Fruit fly (Drosophila melanogaster) whole organism, pupa: ENCODE measurements around the gene Nedd8.

Source experiments
- CG10348 ChIP-seq: fragments of 200-800 bp; sonication (Bioruptor generic); IDR thresholded peaks from 2 replicates; pipeline ENCODE4 v1.3.6; 2022; ENCODE audit warnings: missing biosample characterization, missing genetic modification characterization
- CG12605 ChIP-seq: fragments of 200-800 bp; sonication (Bioruptor generic); IDR thresholded peaks from 2 replicates; pipeline ENCODE4 v1.3.6; 2022; ENCODE audit warnings: missing biosample characterization, missing genetic modification characterization
- CG13204 ChIP-seq: fragments of 200-800 bp; sonication (Bioruptor generic); optimal IDR thresholded peaks from 2 replicates; lab custom pipeline; 2018; ENCODE audit warnings: missing biosample characterization, mild to moderate bottlenecking, missing genetic modification characterization, moderate library complexity
- CG14655 ChIP-seq: fragments of 200-800 bp; sonication (Bioruptor generic); optimal IDR thresholded peaks from 3 replicates; lab custom pipeline; 2017; ENCODE audit warnings: mild to moderate bottlenecking, missing biosample characterization, missing genetic modification reagents, missing genetic modification characterization
- CG15710 ChIP-seq: fragments of 200-800 bp; sonication (Bioruptor generic); optimal IDR thresholded peaks from 2 replicates; lab custom pipeline; 2018; ENCODE audit warnings: missing biosample characterization, mild to moderate bottlenecking, missing genetic modification characterization, moderate library complexity
- CG17806 ChIP-seq: fragments of 200-800 bp; sonication (Bioruptor generic); optimal IDR thresholded peaks from 2 replicates; lab custom pipeline; 2018; ENCODE audit warnings: missing biosample characterization, mild to moderate bottlenecking, missing genetic modification characterization, moderate library complexity
- CG32121 ChIP-seq: fragments of 200-800 bp; sonication (Bioruptor generic); IDR thresholded peaks from 2 replicates; pipeline ENCODE4 v1.3.6; 2022; ENCODE audit warnings: missing biosample characterization, missing genetic modification characterization
- CG34367 ChIP-seq: fragments of 200-800 bp; sonication (Bioruptor generic); optimal IDR thresholded peaks from 2 replicates; lab custom pipeline; 2018; ENCODE audit warnings: missing biosample characterization, mild to moderate bottlenecking, missing genetic modification characterization
- CG4496 ChIP-seq: fragments of 200-800 bp; sonication (Bioruptor generic); IDR thresholded peaks from 3 replicates; pipeline ENCODE4 v1.3.6; 2022; ENCODE audit warnings: missing biosample characterization, missing genetic modification characterization
- CG8159 ChIP-seq: fragments of 200-800 bp; sonication (Bioruptor generic); optimal IDR thresholded peaks from 3 replicates; lab custom pipeline; 2018; ENCODE audit warnings: missing biosample characterization, mild to moderate bottlenecking, missing genetic modification characterization, moderate library complexity
- CG8301 ChIP-seq: fragments of 200-800 bp; sonication (Bioruptor generic); optimal IDR thresholded peaks from 2 replicates; lab custom pipeline; 2018; ENCODE audit warnings: missing biosample characterization, mild to moderate bottlenecking, missing genetic modification characterization
- CG9948 ChIP-seq: fragments of 200-800 bp; sonication (Bioruptor generic); optimal IDR thresholded peaks from 2 replicates; lab custom pipeline; 2018; ENCODE audit warnings: missing biosample characterization, mild to moderate bottlenecking, missing genetic modification characterization, moderate library complexity
- D1 ChIP-seq: fragments of 200-800 bp; sonication (Bioruptor generic); optimal IDR thresholded peaks from 2 replicates; lab custom pipeline; 2018; ENCODE audit warnings: missing biosample characterization, mild to moderate bottlenecking, missing genetic modification characterization, moderate library complexity
- EcR ChIP-seq: fragments of 200-800 bp; sonication (Bioruptor generic); optimal IDR thresholded peaks from 3 replicates; lab custom pipeline; 2019; ENCODE audit warnings: missing biosample characterization, missing genetic modification characterization, mild to moderate bottlenecking, moderate library complexity, missing genetic modification reagents
- Ets98B ChIP-seq: fragments of 200-800 bp; sonication (Bioruptor generic); IDR thresholded peaks from 2 replicates; pipeline ENCODE4 v1.3.6; 2022; ENCODE audit warnings: missing biosample characterization, missing genetic modification characterization
- Pif1A ChIP-seq: fragments of 200-800 bp; sonication (Bioruptor generic); optimal IDR thresholded peaks from 3 replicates; lab custom pipeline; 2016; ENCODE audit warnings: missing biosample characterization, missing genetic modification characterization
- Pif1B ChIP-seq: fragments of 200-800 bp; sonication (Bioruptor generic); optimal IDR thresholded peaks from 3 replicates; lab custom pipeline; 2016; ENCODE audit warnings: missing biosample characterization, missing genetic modification characterization
- Snoo ChIP-seq: fragments of 200-800 bp; sonication (Bioruptor generic); optimal IDR thresholded peaks from 3 replicates; lab custom pipeline; 2017; ENCODE audit warnings: missing biosample characterization, mild to moderate bottlenecking, missing genetic modification characterization, inconsistent platforms
- fd96Ca ChIP-seq: fragments of 200-800 bp; sonication (Bioruptor generic); IDR thresholded peaks from 3 replicates; pipeline ENCODE4 v1.3.6; 2022; ENCODE audit warnings: missing biosample characterization, missing genetic modification characterization
- gl ChIP-seq: fragments of 200-800 bp; sonication (Bioruptor generic); optimal IDR thresholded peaks from 2 replicates; lab custom pipeline; 2018; ENCODE audit warnings: missing biosample characterization, mild to moderate bottlenecking, missing genetic modification characterization
- rn ChIP-seq: fragments of 200-800 bp; sonication (Bioruptor generic); IDR thresholded peaks from 2 replicates; pipeline ENCODE4 v1.3.6; 2022; ENCODE audit warnings: missing biosample characterization, missing genetic modification characterization

Gene Nedd8

DNA sequence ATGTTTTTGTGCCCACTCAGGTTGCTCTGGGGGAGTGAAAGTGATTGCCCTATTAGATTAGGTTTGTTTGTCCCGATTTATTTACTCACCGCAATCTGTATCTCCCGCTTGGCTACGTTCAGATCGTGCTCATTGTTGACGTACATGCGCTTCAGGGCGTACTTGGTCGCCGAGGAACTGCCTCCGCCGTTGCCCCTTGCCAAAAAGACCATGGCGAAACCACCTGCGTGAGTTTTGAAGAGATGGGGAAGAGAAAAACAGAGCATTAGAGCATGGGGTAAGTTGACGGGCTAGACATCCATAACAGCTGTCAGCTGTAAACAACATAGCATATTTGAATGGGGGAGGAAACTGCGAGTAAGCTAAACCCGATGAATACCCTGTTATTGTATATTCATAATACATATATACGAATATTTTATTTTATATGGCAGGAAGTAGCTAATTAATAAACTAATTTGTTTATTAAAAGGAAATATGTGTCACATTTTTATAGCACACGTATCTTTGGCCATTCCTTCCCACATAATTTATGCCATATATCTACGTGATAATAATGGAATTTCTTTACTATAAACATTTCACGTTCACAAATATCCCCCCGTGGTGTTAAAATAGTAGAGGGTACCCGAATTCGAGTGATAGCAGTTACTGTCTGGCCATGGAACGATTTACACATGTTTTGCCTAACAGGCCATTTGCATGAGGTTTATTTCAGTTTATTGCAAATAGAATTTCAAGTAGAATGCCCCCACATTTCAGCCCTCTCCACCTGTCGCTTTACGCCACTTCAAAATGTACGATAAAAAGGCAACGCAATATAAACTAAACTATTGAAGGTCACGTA, 14.0 kb upstream of the Nedd8 start:
- peak; percentile 4 for TF ChIP-seq CG9948 (tag; lab: Kevin White, UChicago)
- TF ChIP-seq fd96Ca = no peak

DNA sequence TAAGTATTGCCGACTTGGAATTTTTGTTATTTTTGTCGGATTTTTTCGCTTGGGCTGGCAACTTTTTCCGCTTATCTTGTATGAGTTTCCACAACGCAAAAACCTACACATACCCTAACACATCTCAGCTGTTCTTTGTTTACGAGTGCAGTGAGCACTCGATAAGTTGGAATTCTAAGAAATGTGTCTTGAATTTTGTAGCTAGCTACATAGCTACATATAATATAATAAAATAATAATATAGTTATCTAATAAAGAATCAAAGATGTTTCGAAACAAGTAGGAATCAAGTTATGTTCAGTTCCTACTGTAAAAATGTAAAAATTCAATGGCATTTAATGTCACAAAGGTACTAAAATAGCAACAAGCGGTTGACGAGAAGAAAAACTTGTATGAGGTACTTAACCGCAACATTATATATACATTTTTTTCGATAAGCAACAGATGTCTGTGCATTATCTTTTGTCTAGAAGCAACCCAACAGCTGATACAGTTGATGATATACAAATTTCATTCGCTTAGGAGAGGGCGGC, 5.6 kb upstream of the Nedd8 start, which contains the start of gene Bhmt:
Gene Bhmt, minus strand, starts transcription at position 170 of the 533 bp plus-strand sequence.
- TF ChIP-seq CG4496 (GFP tag; lab: Robert Waterston, UW) (peak; percentile 90), rn (GFP tag; lab: Robert Waterston, UW) (peak; percentile 69; the same call in 1 of the 2 replicates), CG8159 (tag; lab: Kevin White, UChicago) (peak; percentile 91), CG8301 (tag; lab: Kevin White, UChicago) (peak; percentile 79), CG12605 (GFP tag; lab: Robert Waterston, UW) (peak; percentile 76), CG32121 (GFP tag; lab: Robert Waterston, UW) (peak; percentile 86), gl (tag; lab: Kevin White, UChicago) (peak; percentile 73), fd96Ca (no peak; the same call in 1 of the 3 replicates), CG34367 (tag; lab: Kevin White, UChicago) (peak; percentile 78), Pif1B (peak; percentile 85), CG15710 (peak; percentile 89), CG17806 (tag; lab: Kevin White, UChicago) (peak; percentile 87), Snoo (peak; percentile 88), D1 (tag; lab: Kevin White, UChicago) (peak; percentile 59), CG13204 (GFP tag; lab: Kevin White, UChicago) (no peak), CG14655 (GFP tag; lab: Kevin White, UChicago) (peak; percentile 85), Ets98B (peak; percentile 85), CG10348 (GFP tag; lab: Robert Waterston, UW) (no peak), CG9948 (tag; lab: Kevin White, UChicago) (peak; percentile 77), Pif1A (peak; percentile 82), EcR (GFP tag; lab: Kevin White, UChicago) (peak; percentile 90)

DNA sequence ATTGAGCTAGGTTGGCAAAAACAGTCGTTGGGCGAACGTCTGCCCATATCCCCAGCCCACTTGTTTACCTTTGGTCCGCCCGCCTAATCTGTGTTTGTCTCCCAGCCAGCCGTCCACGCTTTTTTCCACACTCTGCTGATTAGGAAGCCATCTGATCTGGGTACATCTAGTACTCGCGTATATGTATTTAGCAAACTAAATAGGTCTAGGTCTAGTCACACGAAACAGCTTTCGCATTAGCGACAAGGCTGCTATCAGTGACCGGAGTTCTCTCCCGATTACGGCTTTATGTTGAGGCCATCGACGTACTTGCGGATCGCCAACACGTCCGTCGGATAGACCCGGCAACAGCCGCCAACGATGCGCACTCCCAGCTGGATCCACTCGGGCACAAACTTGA, 4.0 kb upstream of the Nedd8 start:
- no peak for TF ChIP-seq Snoo
- TF ChIP-seq fd96Ca = no peak
- no peak for TF ChIP-seq CG34367 (tag; lab: Kevin White, UChicago)
- no peak for TF ChIP-seq CG17806 (tag; lab: Kevin White, UChicago)
- no peak for TF ChIP-seq CG8301 (tag; lab: Kevin White, UChicago)
- no peak for TF ChIP-seq Pif1B
- no peak for TF ChIP-seq CG13204 (GFP tag; lab: Kevin White, UChicago)
- TF ChIP-seq CG10348 (GFP tag; lab: Robert Waterston, UW) = no peak
- TF ChIP-seq gl (tag; lab: Kevin White, UChicago) = no peak
- TF ChIP-seq CG12605 (GFP tag; lab: Robert Waterston, UW) = no peak
- TF ChIP-seq CG15710 = no peak
- TF ChIP-seq CG32121 (GFP tag; lab: Robert Waterston, UW) = no peak
- TF ChIP-seq CG14655 (GFP tag; lab: Kevin White, UChicago) = no peak
- TF ChIP-seq CG4496 (GFP tag; lab: Robert Waterston, UW) = no peak
- TF ChIP-seq Ets98B = no peak
- TF ChIP-seq CG9948 (tag; lab: Kevin White, UChicago) = no peak
- no peak for TF ChIP-seq Pif1A
- no peak for TF ChIP-seq EcR (GFP tag; lab: Kevin White, UChicago)
- no peak for TF ChIP-seq D1 (tag; lab: Kevin White, UChicago)
- no peak for TF ChIP-seq CG8159 (tag; lab: Kevin White, UChicago)

DNA sequence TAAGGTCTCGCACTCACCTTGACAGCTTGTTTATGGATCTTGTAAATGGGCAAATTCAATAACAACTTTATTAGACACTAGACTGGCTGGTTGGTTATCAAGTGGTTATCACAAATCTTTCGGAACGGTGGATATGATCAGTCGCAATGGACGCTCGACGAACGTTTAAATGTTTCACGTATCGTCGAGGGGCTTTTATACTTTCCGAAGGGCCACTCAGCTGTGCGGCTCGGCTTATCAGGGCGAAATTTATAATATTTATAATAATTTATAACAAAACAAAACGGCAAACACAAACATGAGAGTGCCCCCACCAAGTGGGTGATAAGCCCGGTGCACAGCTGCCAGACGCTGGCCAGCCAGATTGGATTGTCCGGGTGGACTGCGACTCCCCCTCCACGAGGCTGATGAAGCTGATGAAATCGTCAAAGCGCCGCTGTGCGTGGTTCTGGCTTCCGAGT, 2.6 kb upstream of the Nedd8 start, which contains the start of gene CG10621:
Gene CG10621, minus strand, starts transcription at position 177 of the 461 bp plus-strand sequence.
- TF ChIP-seq CG32121 (GFP tag; lab: Robert Waterston, UW) (no peak; the same call in 1 of the 2 replicates), CG13204 (GFP tag; lab: Kevin White, UChicago) (no peak), CG8301 (tag; lab: Kevin White, UChicago) (no peak), CG15710 (no peak), CG8159 (tag; lab: Kevin White, UChicago) (no peak), EcR (GFP tag; lab: Kevin White, UChicago) (peak; percentile 57), rn (GFP tag; lab: Robert Waterston, UW) (no peak), CG17806 (tag; lab: Kevin White, UChicago) (no peak), Pif1A (no peak), CG34367 (tag; lab: Kevin White, UChicago) (no peak), Snoo (no peak), CG14655 (GFP tag; lab: Kevin White, UChicago) (no peak), gl (tag; lab: Kevin White, UChicago) (peak; percentile 32), Ets98B (peak; percentile 21; the same call in 1 of the 2 replicates), CG4496 (GFP tag; lab: Robert Waterston, UW) (no peak), CG9948 (tag; lab: Kevin White, UChicago) (no peak), CG12605 (GFP tag; lab: Robert Waterston, UW) (0 out of 2 replicates have a peak, but pooled peaks have one; percentile 26), Pif1B (peak; percentile 12), D1 (tag; lab: Kevin White, UChicago) (no peak)
- TF ChIP-seq, all 21 proteins: peak for 5
